Fruit fly (Drosophila melanogaster): ENCODE results near the gene CG4267.

DNA sequence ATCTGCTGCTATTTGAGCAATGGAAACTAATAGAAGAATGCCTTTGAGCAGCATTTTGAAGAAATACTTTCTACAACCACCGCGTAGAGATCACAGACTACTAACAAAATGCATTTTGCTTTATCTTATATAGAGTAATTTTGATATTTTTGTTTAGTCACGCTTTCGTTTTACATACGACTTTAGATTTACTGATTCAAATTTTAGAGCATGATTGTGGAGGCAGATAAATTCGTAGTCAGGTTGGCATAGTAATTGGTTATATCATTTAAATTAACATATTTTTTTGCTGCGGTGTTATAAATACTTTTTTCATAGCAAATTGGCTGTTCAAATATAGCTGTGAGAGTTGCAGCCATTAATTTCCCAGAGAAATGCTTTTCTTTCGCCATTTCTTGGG, 26.9 kb downstream of the CG4267 start, which contains the start of gene CG17242:
- no peak for TF ChIP-seq CG7045 (GFP tag; optimal IDR thresholded peaks at IDR 0.05)
- no peak for TF ChIP-seq Clk (GFP tag; optimal IDR thresholded peaks at IDR 0.05)
- no peak for TF ChIP-seq kay (GFP tag; ENCODE audit: borderline replicate concordance)
- no peak for TF ChIP-seq Crg-1 (GFP tag; optimal IDR thresholded peaks at IDR 0.05)
- TF ChIP-seq CG14711 (tag; optimal IDR thresholded peaks at IDR 0.05), result no peak
- TF ChIP-seq pad (GFP tag; optimal IDR thresholded peaks at IDR 0.05), result no peak
- no peak for TF ChIP-seq ovo (GFP tag; optimal IDR thresholded peaks at IDR 0.05)
